Worm (Caenorhabditis elegans): ENCODE measurements around the gene F54F7.8.

Gene F54F7.8

ce11 chrX:11806175-11806853 lies 48.5 kb downstream of the F54F7.8 start:
- TF ChIP-seq zip-8 (tag; optimal IDR thresholded peaks at IDR 0.05) (no peak), nhr-76 (tag; optimal IDR thresholded peaks at IDR 0.05) (no peak), mep-1 (tag; optimal IDR thresholded peaks at IDR 0.05) (no peak), ceh-43 (GFP tag; optimal IDR thresholded peaks at IDR 0.05) (no peak), ceh-39 (tag; optimal IDR thresholded peaks at IDR 0.05) (no peak)

DNA sequence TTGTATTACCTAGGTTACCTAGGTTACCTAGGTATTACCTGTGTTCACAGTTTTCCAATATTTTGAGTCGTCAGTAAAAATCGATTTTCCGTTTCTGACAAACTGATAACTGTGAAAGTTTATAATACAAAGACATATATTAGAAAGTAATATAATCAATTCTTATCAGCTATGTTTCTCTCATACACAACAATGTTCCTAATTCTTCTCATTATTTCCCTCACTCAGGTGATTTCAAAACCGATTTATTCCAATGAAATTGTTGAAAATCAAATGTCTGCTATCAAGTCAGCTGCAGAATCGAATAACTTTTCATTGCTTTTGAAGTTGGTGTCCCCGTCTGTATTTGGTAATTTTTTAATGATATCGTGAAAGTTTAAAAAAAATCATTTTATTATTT lies 50.7 kb downstream of the F54F7.8 start, which contains the start of gene C34E11.4:
TSS of gene C34E11.4 (plus strand) at position 154 of the 400 bp plus-strand sequence.
- TF ChIP-seq nhr-2 (tag; optimal IDR thresholded peaks at IDR 0.05) (no peak), ceh-83 (GFP tag; optimal IDR thresholded peaks at IDR 0.05) (no peak), ces-1 (GFP tag; optimal IDR thresholded peaks at IDR 0.05) (no peak), cnd-1 (tag; optimal IDR thresholded peaks at IDR 0.05) (no peak), lin-32 (GFP tag; optimal IDR thresholded peaks at IDR 0.05) (no peak), blmp-1 (tag; optimal IDR thresholded peaks at IDR 0.05) (no peak), unc-120 (tag; optimal IDR thresholded peaks at IDR 0.05; ENCODE audit: poor library complexity, severe bottlenecking) (no peak), nhr-76 (tag; optimal IDR thresholded peaks at IDR 0.05) (no peak), ceh-39 (tag; optimal IDR thresholded peaks at IDR 0.05) (no peak), ham-2 (GFP tag; optimal IDR thresholded peaks at IDR 0.05) (no peak)

Measured in whole organism, mixed stage, embryonic.